Comparison of ENCODE assay signal across 8 worm cellular contexts in the genomic region with DNA sequence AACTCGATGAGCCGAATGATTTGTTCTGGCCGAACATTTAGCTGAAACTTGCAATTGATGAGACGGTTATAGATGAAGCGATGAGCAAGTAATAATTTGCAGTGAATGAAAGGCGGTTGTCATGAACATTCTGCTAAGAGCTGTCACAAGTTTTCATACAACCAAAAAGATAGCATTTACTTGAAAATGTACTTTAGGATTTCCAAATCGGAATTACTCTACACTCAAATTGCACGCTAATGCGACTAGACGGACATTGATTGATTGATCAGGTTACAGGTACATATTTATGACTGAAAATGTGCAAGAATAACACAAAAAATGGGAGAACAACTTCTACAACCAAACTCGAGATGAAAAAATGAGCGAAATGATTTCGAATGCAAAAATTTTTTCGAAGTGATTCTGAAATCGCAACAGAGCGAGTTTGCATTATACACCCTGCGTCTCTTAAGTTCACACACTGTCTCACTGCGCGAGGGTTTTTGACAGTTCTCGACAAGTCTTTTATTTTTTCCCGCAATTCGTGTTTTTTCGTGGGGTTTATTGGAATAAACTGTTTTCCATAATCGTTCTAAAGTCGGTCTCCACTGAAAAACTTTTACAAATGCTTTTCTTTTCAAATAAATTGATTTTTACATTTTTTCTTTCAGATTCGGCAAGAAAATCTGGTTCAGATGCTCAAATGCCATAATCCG.
TF ChIP-seq lines count a peak whose summit lies in the region.

A gene (minus strand): TSS at position 51 of the 698 bp plus-strand sequence.
A gene (plus strand): TSS at position 648 of the 698 bp plus-strand sequence.

TF ChIP-seq in whole organism, L1 larva, 84 proteins besides CTCF, POLR2A, EP300 and RAD21 (continues in another document):
- TF ChIP-seq snpc-4 (tag; optimal IDR thresholded peaks at IDR 0.05; lab: Kevin White, UChicago): no peak
- TF ChIP-seq nhr-11 (tag; optimal IDR thresholded peaks at IDR 0.05; lab: Kevin White, UChicago): no peak
- TF ChIP-seq nhr-71 (tag; optimal IDR thresholded peaks at IDR 0.05; lab: Kevin White, UChicago): no peak
- TF ChIP-seq mab-9 (GFP tag; IDR thresholded peaks at IDR 0.05; lab: Robert Waterston, UW): no peak
- TF ChIP-seq unc-130 (tag; optimal IDR thresholded peaks at IDR 0.05; lab: Kevin White, UChicago): peak; percentile 9
- TF ChIP-seq unc-30 (tag; optimal IDR thresholded peaks at IDR 0.05; lab: Kevin White, UChicago): no peak
- peak; percentile 32 for TF ChIP-seq nhr-20 (tag; optimal IDR thresholded peaks at IDR 0.05; lab: Kevin White, UChicago)
- TF ChIP-seq efl-1 (optimal IDR thresholded peaks at IDR 0.05; lab: Kevin White, UChicago): peak; percentile 70 to 78
- peak; percentile 74 to 96 for TF ChIP-seq efl-1 (GFP tag; optimal IDR thresholded peaks at IDR 0.05 in 1 of 2; lab: Kevin White, UChicago)
- no peak for TF ChIP-seq skn-1 (tag; optimal IDR thresholded peaks at IDR 0.05; lab: Kevin White, UChicago)

TF ChIP-seq in whole organism, L2 larva, 48 proteins besides CTCF, POLR2A, EP300 and RAD21 (continues in another document):
- TF ChIP-seq nhr-77 (tag; optimal IDR thresholded peaks at IDR 0.05; lab: Kevin White, UChicago) (no peak), nhr-129 (tag; optimal IDR thresholded peaks at IDR 0.05; lab: Kevin White, UChicago) (peak; percentile 61), nhr-11 (tag; optimal IDR thresholded peaks at IDR 0.05; lab: Kevin White, UChicago) (no peak), sma-9 (GFP tag; optimal IDR thresholded peaks at IDR 0.05; lab: Kevin White, UChicago) (no peak), sma-9 (tag; optimal IDR thresholded peaks at IDR 0.05; lab: Kevin White, UChicago) (no peak), elt-3 (tag; optimal IDR thresholded peaks at IDR 0.05; lab: Kevin White, UChicago) (no peak), nhr-23 (tag; optimal IDR thresholded peaks at IDR 0.05; lab: Kevin White, UChicago) (no peak), ztf-11 (tag; optimal IDR thresholded peaks at IDR 0.05; lab: Kevin White, UChicago) (no peak), R02D3.7 (tag; optimal IDR thresholded peaks at IDR 0.05; lab: Kevin White, UChicago) (no peak), alr-1 (tag; optimal IDR thresholded peaks at IDR 0.05; lab: Kevin White, UChicago) (no peak), lin-11 (tag; optimal IDR thresholded peaks at IDR 0.05; lab: Kevin White, UChicago) (peak; percentile 0)

TF ChIP-seq in whole organism, L3 larva, 47 proteins besides CTCF, POLR2A, EP300 and RAD21:
- TF ChIP-seq nhr-25 (tag; optimal IDR thresholded peaks at IDR 0.05; lab: Kevin White, UChicago) (no peak), elt-2 (tag; optimal IDR thresholded peaks at IDR 0.05; lab: Kevin White, UChicago) (no peak), mml-1 (tag; optimal IDR thresholded peaks at IDR 0.05; lab: Kevin White, UChicago) (no peak), pqm-1 (tag; optimal IDR thresholded peaks at IDR 0.05; lab: Kevin White, UChicago) (no peak), nhr-23 (tag; optimal IDR thresholded peaks at IDR 0.05; lab: Kevin White, UChicago) (peak; percentile 35), ztf-4 (tag; optimal IDR thresholded peaks at IDR 0.05; lab: Kevin White, UChicago) (no peak), lin-15B (tag; optimal IDR thresholded peaks at IDR 0.05; lab: Kevin White, UChicago) (peak; percentile 69), egl-5 (tag; optimal IDR thresholded peaks at IDR 0.05; lab: Kevin White, UChicago) (peak; percentile 2), lin-39 (tag; optimal IDR thresholded peaks at IDR 0.05; lab: Kevin White, UChicago) (peak; percentile 32), nhr-12 (tag; optimal IDR thresholded peaks at IDR 0.05; lab: Kevin White, UChicago) (no peak)
TF ChIP-seq in whole organism, L3 larva: peak in this region for 4.

TF ChIP-seq in whole organism, L4 larva, 104 proteins besides CTCF, POLR2A, EP300 and RAD21:
- no peak for TF ChIP-seq aly-2 (tag; optimal IDR thresholded peaks at IDR 0.05; lab: Kevin White, UChicago)
- TF ChIP-seq nhr-102 (tag; optimal IDR thresholded peaks at IDR 0.05; lab: Kevin White, UChicago): no peak
- no peak for TF ChIP-seq nhr-10 (tag; optimal IDR thresholded peaks at IDR 0.05; lab: Kevin White, UChicago)
- peak; percentile 95 for TF ChIP-seq aha-1 (tag; lab: Kevin White, UChicago)
- TF ChIP-seq nhr-6 (tag; optimal IDR thresholded peaks at IDR 0.05; lab: Kevin White, UChicago): peak; percentile 21
- TF ChIP-seq unc-130 (GFP tag; optimal IDR thresholded peaks at IDR 0.05; lab: Kevin White, UChicago): peak; percentile 32
- peak; percentile 94 for TF ChIP-seq lin-38 (GFP tag; IDR thresholded peaks at IDR 0.05; lab: Robert Waterston, UW)
- peak; percentile 51 for TF ChIP-seq dpl-1 (GFP tag; optimal IDR thresholded peaks at IDR 0.05; lab: Kevin White, UChicago)
- peak; percentile 67 for TF ChIP-seq mes-2 (tag; optimal IDR thresholded peaks at IDR 0.05; lab: Kevin White, UChicago; ENCODE audit: poor library complexity, severe bottlenecking)

TF ChIP-seq in whole organism, early embryonic, 17 proteins besides CTCF, POLR2A, EP300 and RAD21:
- TF ChIP-seq ama-1 (optimal IDR thresholded peaks at IDR 0.05; lab: Kevin White, UChicago) (no peak), tbx-11 (GFP tag; IDR thresholded peaks at IDR 0.05; lab: Robert Waterston, UW) (0 out of 2 replicates have a peak, but pooled peaks have one; percentile 35)

TF ChIP-seq in whole organism, late embryonic, 69 proteins besides CTCF, POLR2A, EP300 and RAD21:
- TF ChIP-seq hlh-13 (GFP tag; optimal IDR thresholded peaks at IDR 0.05; lab: Kevin White, UChicago): no peak
- TF ChIP-seq C08G9.2 (tag; optimal IDR thresholded peaks at IDR 0.05; lab: Kevin White, UChicago): no peak
- TF ChIP-seq unc-55 (GFP tag; optimal IDR thresholded peaks at IDR 0.05; lab: Kevin White, UChicago): peak; percentile 64

TF ChIP-seq in whole organism, mixed stage, embryonic, 35 proteins besides CTCF, POLR2A, EP300 and RAD21:
- TF ChIP-seq mep-1 (tag; optimal IDR thresholded peaks at IDR 0.05; lab: Kevin White, UChicago) (peak; percentile 72), nhr-2 (tag; optimal IDR thresholded peaks at IDR 0.05; lab: Kevin White, UChicago) (peak; percentile 70), lin-32 (GFP tag; optimal IDR thresholded peaks at IDR 0.05; lab: Kevin White, UChicago) (no peak)
TF ChIP-seq in whole organism, mixed stage, embryonic: peak in this region for 2.

TF ChIP-seq in whole organism, young adult, 124 proteins besides CTCF, POLR2A, EP300 and RAD21:
- 0 out of 2 replicates have a peak, but pooled peaks have one; percentile 6 for TF ChIP-seq F33H1.4 (GFP tag; IDR thresholded peaks at IDR 0.05; lab: Robert Waterston, UW)
- TF ChIP-seq egl-44 (GFP tag; IDR thresholded peaks at IDR 0.05; lab: Robert Waterston, UW): no peak
- peak; percentile 2 for TF ChIP-seq snpc-1.3 (tag; optimal IDR thresholded peaks at IDR 0.05; lab: Kevin White, UChicago; ENCODE audit: insufficient read depth)
- TF ChIP-seq hmg-1.2 (GFP tag; IDR thresholded peaks at IDR 0.05; lab: Robert Waterston, UW): peak; percentile 98
- TF ChIP-seq lin-54 (GFP tag; optimal IDR thresholded peaks at IDR 0.05; lab: Kevin White, UChicago): peak; percentile 30
- TF ChIP-seq mcd-1 (GFP tag; IDR thresholded peaks at IDR 0.05; lab: Robert Waterston, UW): peak; percentile 92
- peak; percentile 52; the same call in 1 of the 2 replicates for TF ChIP-seq madf-6 (GFP tag; IDR thresholded peaks at IDR 0.05; lab: Robert Waterston, UW)
- TF ChIP-seq xnd-1 (tag; optimal IDR thresholded peaks at IDR 0.05; lab: Kevin White, UChicago): peak; percentile 6
- no peak for TF ChIP-seq chd-7 (tag; optimal IDR thresholded peaks at IDR 0.05; lab: Kevin White, UChicago)
- TF ChIP-seq tbx-9 (tag; optimal IDR thresholded peaks at IDR 0.05; lab: Kevin White, UChicago; ENCODE audit: borderline replicate concordance): no peak
- TF ChIP-seq dpl-1 (GFP tag; optimal IDR thresholded peaks at IDR 0.05; lab: Kevin White, UChicago): peak; percentile 5
- TF ChIP-seq efl-1 (GFP tag; optimal IDR thresholded peaks at IDR 0.05; lab: Kevin White, UChicago): peak; percentile 76
- 0 out of 2 replicates have a peak, but pooled peaks have one; percentile 0 for TF ChIP-seq D2030.7 (GFP tag; IDR thresholded peaks at IDR 0.05; lab: Robert Waterston, UW)
- TF ChIP-seq lsl-1 (GFP tag; optimal IDR thresholded peaks at IDR 0.05; lab: Kevin White, UChicago): peak; percentile 52
- TF ChIP-seq C17E4.6 (GFP tag; IDR thresholded peaks at IDR 0.05; lab: Robert Waterston, UW): no peak
- peak; percentile 47; the same call in 1 of the 2 replicates for TF ChIP-seq dox-1 (GFP tag; IDR thresholded peaks at IDR 0.05; lab: Robert Waterston, UW)
